Worm (Caenorhabditis elegans) whole organism, young adult: ENCODE results near the gene Y57A10A.27.

Experiments used
- F57C9.4 ChIP-seq: sonication (generic microtip); optimal IDR thresholded peaks from 2 replicates; lab custom pipeline; 2017; ENCODE audit warnings: mild to moderate bottlenecking, missing genetic modification characterization, missing compliant biosample characterization
- ama-1 ChIP-seq, 3 experiments: fragments of 150-350 bp in 1 of 3; sonication (generic microtip) in 2 of 3; optimal IDR thresholded peaks; 2 replicates each; lab custom pipeline; 2014 to 2018; ENCODE audit warnings: missing biosample characterization in 2 of 3, missing genetic modification characterization in 2 of 3, missing genetic modification reagents in 2 of 3
- ceh-58 ChIP-seq: fragments of 200-800 bp; sonication (Bioruptor generic); IDR thresholded peaks from 2 replicates; pipeline ENCODE4 v1.3.6; 2022; ENCODE audit warnings: missing genetic modification characterization, missing compliant biosample characterization
- snpc-4 ChIP-seq, 5 experiments: fragments of 150-350 bp in 1 of 5; sonication (generic microtip) in 4 of 5; optimal IDR thresholded peaks; 2 replicates each; lab custom pipeline; 2014 to 2018; ENCODE audit warnings: missing genetic modification characterization in 5 of 5, missing biosample characterization in 3 of 5, antibody characterized with exemption in 2 of 5, mild to moderate bottlenecking in 2 of 5, missing compliant biosample characterization in 2 of 5, missing genotype in 2 of 5, moderate library complexity in 2 of 5, missing genetic modification reagents in 1 of 5

ce11 chrII:12237555-12237954 is 37.3 kb downstream of the Y57A10A.27 start:
- no peak for TF ChIP-seq ama-1 (optimal IDR thresholded peaks at IDR 0.05; lab: Kevin White, UChicago)
- TF ChIP-seq ama-1 (GFP tag; optimal IDR thresholded peaks at IDR 0.05; lab: Kevin White, UChicago), result no peak
- no peak for TF ChIP-seq F57C9.4
- no peak for TF ChIP-seq snpc-4 (GFP tag; optimal IDR thresholded peaks at IDR 0.05; lab: Kevin White, UChicago)
- TF ChIP-seq snpc-4 (tag; optimal IDR thresholded peaks at IDR 0.05; lab: Kevin White, UChicago), result no peak
- no peak for TF ChIP-seq ceh-58
